Fruit fly (Drosophila melanogaster) ovary, adult (tissue): ENCODE results near the gene CG33158.

ENCODE experiments used
- CG17801 ChIP-seq: fragments of 200-800 bp; optimal IDR thresholded peaks from 2 replicates; lab custom pipeline; 2019; ENCODE audit warnings: missing biosample characterization, mild to moderate bottlenecking, missing genetic modification characterization, moderate library complexity; ENCODE audit not compliant: partially characterized antibody

CG33158 gene

dm6 chr3L:16497198-16497701 is 77.9 kb downstream of the CG33158 start, which contains the start of gene st:
TSS of gene st (plus strand) at chr3L:16497651.
- TF ChIP-seq CG17801 (GFP tag; lab: Kevin White, UChicago) = peak; percentile 26

DNA sequence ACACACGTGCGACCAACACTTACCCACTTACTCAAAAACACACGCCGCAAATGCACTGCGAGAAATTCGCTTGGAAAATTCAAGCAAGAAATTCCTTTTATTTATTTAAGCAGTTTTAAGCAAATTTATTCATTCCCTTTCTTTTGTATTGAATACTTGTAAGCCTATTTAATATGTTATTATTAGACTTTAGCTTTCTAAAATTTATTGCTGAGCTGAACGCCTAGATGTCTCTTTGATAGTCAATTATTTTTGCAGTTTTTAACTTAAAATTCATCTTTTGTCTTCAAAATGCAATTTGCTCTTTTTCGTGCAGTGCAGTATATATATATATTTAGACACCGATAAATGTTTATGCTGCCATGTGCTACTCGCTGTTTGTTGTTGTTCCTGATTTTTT is 114.5 kb downstream of the CG33158 start:
- TF ChIP-seq CG17801 (GFP tag; lab: Kevin White, UChicago) = peak; percentile 63

dm6 chr3L:16542998-16543624 is 123.7 kb downstream of the CG33158 start, which contains the start of gene CG43373:
TSS of gene CG43373 (minus strand) at chr3L:16543370.
- TF ChIP-seq CG17801 (GFP tag; lab: Kevin White, UChicago) = no peak

DNA sequence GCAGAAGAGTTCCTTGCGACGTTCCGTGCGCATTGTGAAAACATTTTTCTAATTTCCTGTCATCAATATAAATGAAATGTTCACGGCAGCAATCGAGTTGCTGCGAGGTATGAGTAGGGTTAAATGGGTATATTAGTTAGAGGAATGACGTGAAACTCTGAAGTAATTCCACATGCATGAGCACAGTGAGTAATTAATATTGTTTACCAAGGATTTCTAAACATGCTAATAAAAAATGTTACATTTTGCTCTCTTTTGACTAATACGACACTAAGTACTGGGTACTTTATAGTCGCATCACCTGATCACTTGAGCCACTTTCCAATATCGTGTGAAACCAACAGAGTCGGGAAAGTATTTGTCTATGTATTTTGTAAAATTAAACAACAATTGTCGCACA is 124.8 kb downstream of the CG33158 start:
- no peak for TF ChIP-seq CG17801 (GFP tag; lab: Kevin White, UChicago)

DNA sequence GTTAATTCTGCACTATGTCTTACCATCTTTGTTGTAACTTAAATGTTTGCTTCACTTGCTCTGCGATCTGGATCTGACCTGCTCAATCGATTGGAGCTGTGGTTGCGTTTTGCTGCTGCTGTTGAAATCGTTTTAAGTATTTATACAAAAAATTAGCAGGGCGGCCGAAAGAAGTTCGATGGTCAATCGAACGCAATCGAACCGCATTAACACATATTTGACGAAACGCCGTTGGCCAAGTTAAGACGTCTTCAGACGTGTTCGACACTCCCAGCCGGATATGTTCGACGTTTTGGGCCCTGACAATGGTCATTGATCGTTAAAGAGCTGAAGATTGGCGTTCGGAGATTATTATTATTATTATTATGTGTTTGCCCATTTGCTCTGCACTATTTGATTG is 126.1 kb downstream of the CG33158 start, which contains the start of gene CG13033:
Gene CG13033 (minus strand): TSS at position 118 of the 400 bp plus-strand sequence.
- TF ChIP-seq CG17801 (GFP tag; lab: Kevin White, UChicago) = no peak

- no peak for TF ChIP-seq CG17801 (GFP tag; lab: Kevin White, UChicago)
Observed at dm6 chr3L:16546159-16546558, 126.8 kb downstream of the CG33158 start.
